Worm (Caenorhabditis elegans): ENCODE data around the gene tra-1.

DNA sequence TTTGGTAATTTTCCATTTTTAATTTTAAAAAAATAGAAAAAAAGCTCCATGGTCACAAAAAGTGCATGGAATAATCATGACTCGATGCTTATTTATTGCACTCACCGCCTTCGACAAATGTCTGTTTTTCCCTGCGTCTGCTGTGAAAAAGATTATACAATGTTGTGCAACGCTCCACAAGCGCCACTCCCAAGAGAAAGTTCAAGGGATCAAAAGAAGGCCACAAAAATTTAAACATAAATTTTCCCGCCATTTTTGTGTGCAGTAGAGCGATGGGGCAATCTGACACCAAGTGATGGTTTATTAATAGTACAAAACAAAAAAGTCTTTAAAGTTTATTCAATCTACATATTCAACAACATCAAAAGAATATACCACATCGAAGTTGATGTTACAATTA is 56.1 kb downstream of the tra-1 start, which contains the start of gene fbxa-128:
- TF ChIP-seq ceh-30 (tag; optimal IDR thresholded peaks at IDR 0.05): no peak
- TF ChIP-seq hlh-8 (tag; optimal IDR thresholded peaks at IDR 0.05): no peak
- TF ChIP-seq tbx-2 (tag; optimal IDR thresholded peaks at IDR 0.05): no peak
- no peak for TF ChIP-seq ceh-22 (tag; optimal IDR thresholded peaks at IDR 0.05)
- TF ChIP-seq ama-1 (optimal IDR thresholded peaks at IDR 0.05): no peak
- no peak for TF ChIP-seq fkh-10 (GFP tag; optimal IDR thresholded peaks at IDR 0.05)
- no peak for TF ChIP-seq pqm-1 (tag; optimal IDR thresholded peaks at IDR 0.05)
- no peak for TF ChIP-seq hlh-15 (tag; optimal IDR thresholded peaks at IDR 0.05)
- TF ChIP-seq ceh-9 (tag; optimal IDR thresholded peaks at IDR 0.05): no peak

All from whole organism, late embryonic.